Fruit fly (Drosophila melanogaster): ENCODE data around the gene ND-ASHI.

Gene ND-ASHI

dm6 chrX:6699255-6699885, 20.5 kb upstream of the ND-ASHI start, which contains the start of gene CG14441 (continued):
- TF ChIP-seq CG4360 (GFP tag; IDR thresholded peaks at IDR 0.05) (no peak), prd (optimal IDR thresholded peaks at IDR 0.05) (no peak), prd (GFP tag; IDR thresholded peaks at IDR 0.05) (no peak), wor (GFP tag; IDR thresholded peaks at IDR 0.05) (no peak), CG1603 (tag; optimal IDR thresholded peaks at IDR 0.05) (peak; percentile 32), pita (GFP tag; optimal IDR thresholded peaks at IDR 0.05) (no peak), ftz-f1 (GFP tag; optimal IDR thresholded peaks at IDR 0.05) (no peak), sr (GFP tag; IDR thresholded peaks at IDR 0.05) (no peak), Hand (GFP tag; optimal IDR thresholded peaks at IDR 0.05) (peak; percentile 63), CG10565 (GFP tag; optimal IDR thresholded peaks at IDR 0.05) (no peak), ara (GFP tag; IDR thresholded peaks at IDR 0.05) (0 out of 2 replicates have a peak, but pooled peaks have one; percentile 34), en (GFP tag; optimal IDR thresholded peaks at IDR 0.05) (no peak), gt (GFP tag; IDR thresholded peaks at IDR 0.05) (no peak), CG13424 (tag; optimal IDR thresholded peaks at IDR 0.05) (peak; percentile 43), Ssrp (tag; optimal IDR thresholded peaks at IDR 0.05) (no peak), CG17328 (GFP tag; IDR thresholded peaks at IDR 0.05) (no peak), CG17612 (GFP tag; IDR thresholded peaks at IDR 0.05) (no peak), HLH4C (GFP tag; IDR thresholded peaks at IDR 0.05; ENCODE audit: partially characterized antibody) (peak; percentile 96), CG18619 (GFP tag; optimal IDR thresholded peaks at IDR 0.05) (peak; percentile 47), Dll (GFP tag; IDR thresholded peaks at IDR 0.05; ENCODE audit: partially characterized antibody) (peak; percentile 100), eyg (GFP tag; optimal IDR thresholded peaks at IDR 0.05) (no peak), lbe (GFP tag; optimal IDR thresholded peaks at IDR 0.05) (peak; percentile 43), CG11695 (GFP tag; IDR thresholded peaks at IDR 0.05) (no peak), ssp (GFP tag; IDR thresholded peaks at IDR 0.05) (no peak), Rx (GFP tag; IDR thresholded peaks at IDR 0.05) (no peak), CG6854 (GFP tag; optimal IDR thresholded peaks at IDR 0.05) (peak; percentile 68), pan (optimal IDR thresholded peaks at IDR 0.05) (no peak), pan (GFP tag; optimal IDR thresholded peaks at IDR 0.05 in 1 of 2, IDR thresholded peaks at IDR 0.05 in 1 of 2) (peak in 1 of 2 experiments; percentile 23), CG14965 (GFP tag; optimal IDR thresholded peaks at IDR 0.05; ENCODE audit: borderline replicate concordance) (no peak), Usf (GFP tag; optimal IDR thresholded peaks at IDR 0.05) (no peak), CG10147 (GFP tag; optimal IDR thresholded peaks at IDR 0.05) (peak; percentile 72), sd (tag; optimal IDR thresholded peaks at IDR 0.05) (peak; percentile 73), nmo (GFP tag; optimal IDR thresholded peaks at IDR 0.05) (peak; percentile 38), CoRest (tag; optimal IDR thresholded peaks at IDR 0.05) (peak; percentile 12), row (GFP tag; IDR thresholded peaks at IDR 0.05) (peak; percentile 98), CG6254 (GFP tag; optimal IDR thresholded peaks at IDR 0.05) (peak; percentile 34), dysf (GFP tag; IDR thresholded peaks at IDR 0.05) (peak; percentile 36; the same call in 2 of the 3 replicates), da (GFP tag; optimal IDR thresholded peaks at IDR 0.05) (no peak), pzg (GFP tag; optimal IDR thresholded peaks at IDR 0.05) (peak; percentile 10), tup (GFP tag; optimal IDR thresholded peaks at IDR 0.05) (no peak), CG11560 (tag; IDR thresholded peaks at IDR 0.05) (no peak), MTF-1 (GFP tag; optimal IDR thresholded peaks at IDR 0.05; ENCODE audit: borderline replicate concordance) (peak; percentile 41), mirr (GFP tag; optimal IDR thresholded peaks at IDR 0.05) (peak; percentile 52), br (optimal IDR thresholded peaks at IDR 0.05) (no peak), CG6765 (GFP tag; optimal IDR thresholded peaks at IDR 0.05) (no peak), sna (GFP tag; IDR thresholded peaks at IDR 0.05; ENCODE audit: partially characterized antibody) (peak; percentile 99), Hmx (GFP tag; optimal IDR thresholded peaks at IDR 0.05) (no peak), jumu (GFP tag; optimal IDR thresholded peaks at IDR 0.05) (peak; percentile 12), CG4424 (GFP tag; optimal IDR thresholded peaks at IDR 0.05) (peak; percentile 16), CG14860 (GFP tag; IDR thresholded peaks at IDR 0.05; ENCODE audit: partially characterized antibody) (peak; percentile 97), Ptx1 (GFP tag; IDR thresholded peaks at IDR 0.05) (no peak)

All from whole organism, embryonic.